Fruit fly (Drosophila melanogaster): ENCODE data around the gene Keap1.

- TF ChIP-seq rn (GFP tag; IDR thresholded peaks at IDR 0.05), result no peak
- TF ChIP-seq CG9948 (tag; optimal IDR thresholded peaks at IDR 0.05), result no peak
- no peak for TF ChIP-seq D1 (tag; optimal IDR thresholded peaks at IDR 0.05)
- TF ChIP-seq EcR (GFP tag; optimal IDR thresholded peaks at IDR 0.05), result no peak
- TF ChIP-seq Ets98B (GFP tag; IDR thresholded peaks at IDR 0.05), result no peak
- no peak for TF ChIP-seq Pif1B (GFP tag; optimal IDR thresholded peaks at IDR 0.05)
Measured at dm6 chr3R:17116231-17116630, 36.5 kb upstream of the Keap1 start.
